Worm (Caenorhabditis elegans): ENCODE measurements around the gene nhr-53.

The nhr-53 gene

ce11 chrV:15733568-15733967 lies 31.4 kb upstream of the nhr-53 start, which contains the start of gene T23D5.3:
T23D5.3 (minus strand) TSS chrV:15733668.
- TF ChIP-seq unc-62 (GFP tag; optimal IDR thresholded peaks at IDR 0.05) (no peak), egl-5 (tag; optimal IDR thresholded peaks at IDR 0.05) (no peak), elt-1 (tag; optimal IDR thresholded peaks at IDR 0.05) (no peak), ceh-9 (tag; optimal IDR thresholded peaks at IDR 0.05) (no peak), ztf-4 (tag; optimal IDR thresholded peaks at IDR 0.05) (no peak)

- TF ChIP-seq unc-62 (GFP tag; optimal IDR thresholded peaks at IDR 0.05) (no peak), nhr-23 (tag; optimal IDR thresholded peaks at IDR 0.05) (no peak), nhr-12 (tag; optimal IDR thresholded peaks at IDR 0.05) (no peak), snpc-4 (tag; optimal IDR thresholded peaks at IDR 0.05) (no peak), fkh-10 (GFP tag; optimal IDR thresholded peaks at IDR 0.05) (no peak), nhr-43 (tag; optimal IDR thresholded peaks at IDR 0.05; ENCODE audit: poor library complexity, severe bottlenecking) (no peak), ceh-28 (tag; optimal IDR thresholded peaks at IDR 0.05) (no peak), elt-1 (tag; optimal IDR thresholded peaks at IDR 0.05) (no peak), mdl-1 (tag; optimal IDR thresholded peaks at IDR 0.05) (no peak), lin-39 (tag; optimal IDR thresholded peaks at IDR 0.05) (no peak), ZK546.5 (tag; optimal IDR thresholded peaks at IDR 0.05) (no peak), nfya-1 (tag; optimal IDR thresholded peaks at IDR 0.05; ENCODE audit: insufficient read depth) (no peak), daf-12 (tag; optimal IDR thresholded peaks at IDR 0.05) (no peak), fos-1 (tag; optimal IDR thresholded peaks at IDR 0.05) (no peak), lsy-12 (tag; optimal IDR thresholded peaks at IDR 0.05) (no peak), ztf-4 (tag; optimal IDR thresholded peaks at IDR 0.05) (no peak), skn-1 (tag; optimal IDR thresholded peaks at IDR 0.05) (no peak), elt-2 (tag; optimal IDR thresholded peaks at IDR 0.05) (no peak)
Observed at ce11 chrV:15733020-15733419, 30.9 kb upstream of the nhr-53 start.

- TF ChIP-seq sea-2 (GFP tag; optimal IDR thresholded peaks at IDR 0.05) (no peak), fkh-2 (tag; optimal IDR thresholded peaks at IDR 0.05) (no peak), mdl-1 (tag; optimal IDR thresholded peaks at IDR 0.05) (no peak), ceh-16 (tag; optimal IDR thresholded peaks at IDR 0.05) (no peak), skn-1 (tag; optimal IDR thresholded peaks at IDR 0.05) (no peak), nhr-23 (tag; optimal IDR thresholded peaks at IDR 0.05) (no peak), ama-1 (optimal IDR thresholded peaks at IDR 0.05) (no peak), lin-15B (tag; optimal IDR thresholded peaks at IDR 0.05) (no peak), unc-39 (tag; optimal IDR thresholded peaks at IDR 0.05) (no peak), fkh-10 (GFP tag; optimal IDR thresholded peaks at IDR 0.05) (no peak), nhr-12 (tag; optimal IDR thresholded peaks at IDR 0.05) (no peak), unc-62 (GFP tag; optimal IDR thresholded peaks at IDR 0.05) (no peak), ztf-4 (tag; optimal IDR thresholded peaks at IDR 0.05) (no peak)
Observed at ce11 chrV:15732209-15732608, 30.0 kb upstream of the nhr-53 start, which contains the start of gene str-38. str-38 (minus strand) TSS chrV:15732309.

ce11 chrV:15730459-15730858 lies 28.3 kb upstream of the nhr-53 start, which contains the start of gene Y6E2A.10:
Y6E2A.10 (minus strand) TSS chrV:15730559.
- no peak for TF ChIP-seq lsy-12 (tag; optimal IDR thresholded peaks at IDR 0.05)
- TF ChIP-seq elt-1 (tag; optimal IDR thresholded peaks at IDR 0.05), result no peak
- no peak for TF ChIP-seq mdl-1 (tag; optimal IDR thresholded peaks at IDR 0.05)
- no peak for TF ChIP-seq egl-27 (tag; optimal IDR thresholded peaks at IDR 0.05)
- TF ChIP-seq fos-1 (tag; optimal IDR thresholded peaks at IDR 0.05), result no peak
- no peak for TF ChIP-seq tbx-2 (tag; optimal IDR thresholded peaks at IDR 0.05)
- no peak for TF ChIP-seq nhr-12 (tag; optimal IDR thresholded peaks at IDR 0.05)
- TF ChIP-seq eor-1 (tag; optimal IDR thresholded peaks at IDR 0.05), result no peak

ce11 chrV:15726610-15727009 lies 24.4 kb upstream of the nhr-53 start, which contains the start of the genes irld-57 and sfxn-1.3:
irld-57 (minus strand) TSS chrV:15726710.
sfxn-1.3 (plus strand) TSS chrV:15726841.
- TF ChIP-seq daf-12 (tag; optimal IDR thresholded peaks at IDR 0.05) (no peak), nhr-23 (tag; optimal IDR thresholded peaks at IDR 0.05) (no peak), snpc-4 (tag; optimal IDR thresholded peaks at IDR 0.05) (no peak), unc-39 (tag; optimal IDR thresholded peaks at IDR 0.05) (no peak), hmg-11 (tag; optimal IDR thresholded peaks at IDR 0.05) (no peak), ceh-28 (tag; optimal IDR thresholded peaks at IDR 0.05) (no peak), skn-1 (tag; optimal IDR thresholded peaks at IDR 0.05) (no peak), mml-1 (tag; optimal IDR thresholded peaks at IDR 0.05) (no peak), lsy-12 (tag; optimal IDR thresholded peaks at IDR 0.05) (no peak), ztf-4 (tag; optimal IDR thresholded peaks at IDR 0.05) (no peak), unc-62 (GFP tag; optimal IDR thresholded peaks at IDR 0.05) (no peak), nhr-12 (tag; optimal IDR thresholded peaks at IDR 0.05) (no peak), ceh-82 (tag; optimal IDR thresholded peaks at IDR 0.05) (no peak), tbx-2 (tag; optimal IDR thresholded peaks at IDR 0.05) (no peak), zag-1 (tag; optimal IDR thresholded peaks at IDR 0.05) (no peak), elt-1 (tag; optimal IDR thresholded peaks at IDR 0.05) (no peak), fkh-10 (GFP tag; optimal IDR thresholded peaks at IDR 0.05) (no peak), pha-4 (tag; optimal IDR thresholded peaks at IDR 0.05) (no peak)

Data from whole organism, L3 larva.